Worm (Caenorhabditis elegans) whole organism, L4 larva: Measurements from ENCODE around the gene srt-45.

Source experiments
- ceh-28 ChIP-seq: fragments of 150-350 bp; optimal IDR thresholded peaks from 2 replicates; lab custom pipeline; 2014; ENCODE audit warnings: missing biosample characterization, missing genetic modification reagents, missing genetic modification characterization
- daf-19 ChIP-seq: fragments of 200-800 bp; sonication (Bioruptor generic); conservative IDR thresholded peaks from 2 replicates; pipeline ENCODE4 v1.3.6; 2022; ENCODE audit warnings: missing genetic modification characterization, missing compliant biosample characterization
- dpl-1 ChIP-seq: fragments of 150-350 bp; optimal IDR thresholded peaks from 2 replicates; lab custom pipeline; 2014; ENCODE audit warnings: missing biosample characterization, missing genetic modification reagents, missing genetic modification characterization
- dve-1 ChIP-seq: sonication (generic microtip); optimal IDR thresholded peaks from 2 replicates; lab custom pipeline; 2017; ENCODE audit warnings: antibody characterized with exemption, mild to moderate bottlenecking, missing genetic modification characterization, missing compliant biosample characterization; ENCODE audit not compliant: insufficient read depth
- egl-27 ChIP-seq: sonication (generic microtip); optimal IDR thresholded peaks from 3 replicates; lab custom pipeline; 2017; ENCODE audit warnings: missing biosample characterization, missing genetic modification reagents, missing genetic modification characterization
- fos-1 ChIP-seq: fragments of 150-350 bp; optimal IDR thresholded peaks from 2 replicates; lab custom pipeline; 2014; ENCODE audit warnings: missing biosample characterization, missing genetic modification characterization
- hif-1 ChIP-seq, 2 experiments: sonication (generic microtip); optimal IDR thresholded peaks; 2 replicates each; lab custom pipeline; 2016 to 2017; ENCODE audit warnings: missing compliant biosample characterization in 2 of 2, missing genetic modification characterization in 2 of 2, missing genetic modification reagents in 2 of 2, missing genotype in 2 of 2, mild to moderate bottlenecking in 1 of 2
- mep-1 ChIP-seq: fragments of 150-350 bp; sonication (generic microtip); optimal IDR thresholded peaks from 3 replicates; lab custom pipeline; 2014; ENCODE audit warnings: missing biosample characterization, missing genetic modification characterization
- mxl-3 ChIP-seq: fragments of 200-800 bp; sonication (Bioruptor generic); optimal IDR thresholded peaks from 2 replicates; lab custom pipeline; 2018; ENCODE audit warnings: mild to moderate bottlenecking, missing genetic modification characterization, missing compliant biosample characterization
- nhr-76 ChIP-seq: fragments of 150-350 bp; optimal IDR thresholded peaks from 2 replicates; lab custom pipeline; 2014; ENCODE audit warnings: missing biosample characterization, missing genetic modification characterization
- snpc-4 ChIP-seq: fragments of 150-350 bp; optimal IDR thresholded peaks from 2 replicates; lab custom pipeline; 2014; ENCODE audit warnings: missing biosample characterization, missing genetic modification characterization
- unc-130 ChIP-seq: sonication (generic microtip); optimal IDR thresholded peaks from 2 replicates; lab custom pipeline; 2016; ENCODE audit warnings: missing genetic modification reagents, missing genetic modification characterization, missing compliant biosample characterization
- zip-11 ChIP-seq: fragments of 200-800 bp; sonication (Bioruptor generic); IDR thresholded peaks from 2 replicates; pipeline ENCODE4 v1.3.6; 2022; ENCODE audit warnings: missing genetic modification characterization, missing compliant biosample characterization

DNA sequence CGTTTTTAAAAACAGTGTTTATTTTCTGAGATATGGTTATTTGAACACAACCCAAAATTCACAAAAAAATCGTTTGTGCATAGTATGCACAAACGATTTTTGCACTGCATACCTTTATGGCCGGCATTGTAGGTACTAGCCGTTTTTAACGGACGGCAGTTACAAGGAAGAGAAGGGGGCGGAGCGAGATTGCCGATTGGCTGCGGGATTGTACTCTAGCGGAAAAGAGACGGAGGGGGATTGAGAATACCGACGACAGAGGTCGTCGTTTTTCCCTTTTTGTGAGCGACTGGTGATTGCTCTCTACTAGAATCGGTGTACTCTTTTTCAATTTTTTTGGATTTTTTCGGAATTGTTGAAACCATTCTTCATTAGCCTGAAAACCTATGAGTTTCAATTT is 16.2 kb upstream of the srt-45 start:
- no peak for TF ChIP-seq nhr-76 (tag; lab: Kevin White, UChicago)
- TF ChIP-seq mxl-3 (GFP tag; lab: Kevin White, UChicago), result no peak
- no peak for TF ChIP-seq egl-27
- no peak for TF ChIP-seq zip-11
- TF ChIP-seq hif-1 (tag; optimal IDR thresholded peaks at IDR 0.05; lab: Kevin White, UChicago), result no peak
- no peak for TF ChIP-seq dve-1 (tag; lab: Kevin White, UChicago)
- no peak for TF ChIP-seq snpc-4 (tag; lab: Kevin White, UChicago)
- no peak for TF ChIP-seq daf-19
- no peak for TF ChIP-seq dpl-1 (GFP tag; lab: Kevin White, UChicago)
- TF ChIP-seq fos-1 (tag; lab: Kevin White, UChicago), result no peak
- TF ChIP-seq mep-1 (tag; lab: Kevin White, UChicago), result no peak
- no peak for TF ChIP-seq unc-130
- no peak for TF ChIP-seq ceh-28 (tag; lab: Kevin White, UChicago)
